Fruit fly (Drosophila melanogaster) whole organism, prepupa: ENCODE results near the gene CG31141.

Experiments used
- Blimp-1 ChIP-seq: fragments of 200-800 bp; sonication (Bioruptor generic); optimal IDR thresholded peaks from 3 replicates; lab custom pipeline; 2017; ENCODE audit warnings: missing biosample characterization, missing genetic modification characterization, mild to moderate bottlenecking, moderate library complexity, missing genetic modification reagents
- CG10631 ChIP-seq: fragments of 200-800 bp; sonication (Bioruptor generic); optimal IDR thresholded peaks from 2 replicates; lab custom pipeline; 2016; ENCODE audit warnings: missing biosample characterization, missing genetic modification characterization
- CG11294 ChIP-seq: fragments of 200-800 bp; sonication (Bioruptor generic); IDR thresholded peaks from 2 replicates; pipeline ENCODE4 v1.3.6; 2022; ENCODE audit warnings: missing biosample characterization, missing genetic modification characterization
- CG11762 ChIP-seq: fragments of 200-800 bp; sonication (Bioruptor generic); optimal IDR thresholded peaks from 3 replicates; lab custom pipeline; 2016; ENCODE audit warnings: missing biosample characterization, missing genetic modification characterization; ENCODE audit not compliant: insufficient read depth
- CG11902 ChIP-seq: fragments of 200-800 bp; sonication (Bioruptor generic); optimal IDR thresholded peaks from 3 replicates; lab custom pipeline; 2016; ENCODE audit warnings: missing biosample characterization, missing genetic modification characterization
- CG3032 ChIP-seq: fragments of 200-800 bp; optimal IDR thresholded peaks from 2 replicates; lab custom pipeline; 2019; ENCODE audit warnings: missing biosample characterization, mild to moderate bottlenecking, missing genetic modification characterization, moderate library complexity
- CG34406 ChIP-seq: fragments of 200-800 bp; sonication (Bioruptor generic); optimal IDR thresholded peaks from 3 replicates; lab custom pipeline; 2016; ENCODE audit warnings: missing biosample characterization, missing genetic modification characterization
- CG3919 ChIP-seq: fragments of 200-800 bp; sonication (Bioruptor generic); optimal IDR thresholded peaks from 3 replicates; lab custom pipeline; 2016; ENCODE audit warnings: missing biosample characterization, missing genetic modification characterization
- CG6163 ChIP-seq: fragments of 200-800 bp; sonication (Bioruptor generic); IDR thresholded peaks from 3 replicates; pipeline ENCODE4 v1.3.6; 2022; ENCODE audit warnings: missing biosample characterization, missing genetic modification characterization
- CG6276 ChIP-seq: fragments of 200-800 bp; sonication (Bioruptor generic); optimal IDR thresholded peaks from 2 replicates; lab custom pipeline; 2017; ENCODE audit warnings: missing biosample characterization, mild to moderate bottlenecking, missing genetic modification characterization
- CG6792 ChIP-seq: fragments of 200-800 bp; sonication (Bioruptor generic); optimal IDR thresholded peaks from 3 replicates; lab custom pipeline; 2016; ENCODE audit warnings: missing biosample characterization, missing genetic modification characterization
- CG6808 ChIP-seq: fragments of 200-800 bp; sonication (Bioruptor generic); optimal IDR thresholded peaks from 3 replicates; lab custom pipeline; 2017; ENCODE audit warnings: missing biosample characterization, missing genetic modification characterization, mild to moderate bottlenecking, moderate library complexity, missing genetic modification reagents
- CG6854 ChIP-seq: fragments of 200-800 bp; sonication (Bioruptor generic); optimal IDR thresholded peaks from 2 replicates; lab custom pipeline; 2017; ENCODE audit warnings: missing biosample characterization, mild to moderate bottlenecking, missing genetic modification characterization
- CG8119 ChIP-seq: fragments of 200-800 bp; sonication (Bioruptor generic); IDR thresholded peaks from 3 replicates; pipeline ENCODE4 v1.3.6; 2022; ENCODE audit warnings: missing biosample characterization, missing genetic modification characterization
- CG8319 ChIP-seq: fragments of 200-800 bp; sonication (Bioruptor generic); optimal IDR thresholded peaks from 3 replicates; lab custom pipeline; 2016; ENCODE audit warnings: missing biosample characterization, missing genetic modification characterization
- CG9139 ChIP-seq: fragments of 200-800 bp; sonication (Bioruptor generic); optimal IDR thresholded peaks from 3 replicates; lab custom pipeline; 2017; ENCODE audit warnings: missing biosample characterization, mild to moderate bottlenecking, missing genetic modification characterization
- Eip75B ChIP-seq: fragments of 200-800 bp; sonication (Bioruptor generic); optimal IDR thresholded peaks from 3 replicates; lab custom pipeline; 2016; ENCODE audit warnings: missing biosample characterization, missing genetic modification characterization
- Eip93F ChIP-seq: fragments of 200-800 bp; sonication (Bioruptor generic); optimal IDR thresholded peaks from 2 replicates; lab custom pipeline; 2016; ENCODE audit warnings: missing biosample characterization, mild to moderate bottlenecking, missing genetic modification characterization
- Ets21C ChIP-seq: fragments of 200-800 bp; sonication (Bioruptor generic); optimal IDR thresholded peaks from 3 replicates; lab custom pipeline; 2016; ENCODE audit warnings: missing biosample characterization, missing genetic modification characterization
- Ets96B ChIP-seq: fragments of 200-800 bp; optimal IDR thresholded peaks from 2 replicates; lab custom pipeline; 2019; ENCODE audit warnings: missing biosample characterization, mild to moderate bottlenecking, missing genetic modification characterization, moderate library complexity
- Gug ChIP-seq: fragments of 200-800 bp; sonication (Bioruptor generic); IDR thresholded peaks from 2 replicates; pipeline ENCODE4 v1.3.6; 2022; ENCODE audit warnings: missing biosample characterization, missing genetic modification characterization
- Hr39 ChIP-seq: fragments of 200-800 bp; sonication (Bioruptor generic); optimal IDR thresholded peaks from 2 replicates; lab custom pipeline; 2016; ENCODE audit warnings: missing biosample characterization, missing genetic modification characterization
- Hr4 ChIP-seq: fragments of 200-800 bp; sonication (Bioruptor generic); optimal IDR thresholded peaks from 3 replicates; lab custom pipeline; 2016; ENCODE audit warnings: missing biosample characterization, missing genetic modification characterization
- Lpt ChIP-seq: fragments of 200-800 bp; sonication (Bioruptor generic); optimal IDR thresholded peaks from 3 replicates; lab custom pipeline; 2016; ENCODE audit warnings: missing biosample characterization, missing genetic modification characterization
- OdsH ChIP-seq: fragments of 200-800 bp; sonication (Bioruptor generic); optimal IDR thresholded peaks from 3 replicates; lab custom pipeline; 2016; ENCODE audit warnings: missing biosample characterization, missing genetic modification characterization
- Sox14 ChIP-seq: fragments of 200-800 bp; sonication (Bioruptor generic); optimal IDR thresholded peaks from 3 replicates; lab custom pipeline; 2016; ENCODE audit warnings: missing biosample characterization, missing genetic modification characterization
- Sox15 ChIP-seq: fragments of 200-800 bp; sonication (Bioruptor generic); optimal IDR thresholded peaks from 3 replicates; lab custom pipeline; 2016; ENCODE audit warnings: missing biosample characterization, missing genetic modification characterization
- achi ChIP-seq: fragments of 200-800 bp; sonication (Bioruptor generic); optimal IDR thresholded peaks from 3 replicates; lab custom pipeline; 2016; ENCODE audit warnings: missing biosample characterization, missing genetic modification characterization
- acj6 ChIP-seq: fragments of 200-800 bp; sonication (Bioruptor generic); optimal IDR thresholded peaks from 3 replicates; lab custom pipeline; 2016; ENCODE audit warnings: missing biosample characterization, missing genetic modification characterization
- cyc ChIP-seq: fragments of 200-800 bp; sonication (Bioruptor generic); optimal IDR thresholded peaks from 3 replicates; lab custom pipeline; 2016; ENCODE audit warnings: missing biosample characterization, missing genetic modification characterization
- dac ChIP-seq: fragments of 200-800 bp; sonication (Bioruptor generic); optimal IDR thresholded peaks from 2 replicates; lab custom pipeline; 2017; ENCODE audit warnings: missing biosample characterization, mild to moderate bottlenecking, missing genetic modification characterization
- eg ChIP-seq: fragments of 200-800 bp; sonication (Bioruptor generic); IDR thresholded peaks from 3 replicates; pipeline ENCODE4 v1.3.6; 2022; ENCODE audit warnings: missing biosample characterization, missing genetic modification characterization
- fd59A ChIP-seq: fragments of 200-800 bp; sonication (Bioruptor generic); optimal IDR thresholded peaks from 2 replicates; lab custom pipeline; 2017; ENCODE audit warnings: missing biosample characterization, mild to moderate bottlenecking, missing genetic modification characterization, missing genetic modification reagents
- fd85E ChIP-seq: fragments of 200-800 bp; sonication (Bioruptor generic); optimal IDR thresholded peaks from 3 replicates; lab custom pipeline; 2016; ENCODE audit warnings: missing biosample characterization, missing genetic modification characterization
- fkh ChIP-seq: fragments of 200-800 bp; sonication (Bioruptor generic); optimal IDR thresholded peaks from 3 replicates; lab custom pipeline; 2017; ENCODE audit warnings: missing biosample characterization, mild to moderate bottlenecking, missing genetic modification characterization, moderate library complexity
- net ChIP-seq: fragments of 200-800 bp; sonication (Bioruptor generic); optimal IDR thresholded peaks from 3 replicates; lab custom pipeline; 2016; ENCODE audit warnings: missing biosample characterization, missing genetic modification characterization
- pdm3 ChIP-seq: fragments of 200-800 bp; sonication (Bioruptor generic); optimal IDR thresholded peaks from 3 replicates; lab custom pipeline; 2016; ENCODE audit warnings: missing biosample characterization, missing genetic modification characterization
- salr ChIP-seq, 2 experiments: fragments of 200-800 bp; sonication (Bioruptor generic); optimal IDR thresholded peaks; 3 replicates each; lab custom pipeline; 2016 to 2018; ENCODE audit warnings: missing biosample characterization in 2 of 2, missing genetic modification characterization in 2 of 2, mild to moderate bottlenecking in 1 of 2
- spab ChIP-seq: fragments of 200-800 bp; sonication (Bioruptor generic); optimal IDR thresholded peaks from 2 replicates; lab custom pipeline; 2017; ENCODE audit warnings: missing biosample characterization, mild to moderate bottlenecking, missing genetic modification characterization, missing genetic modification reagents
- ss ChIP-seq, 2 experiments: fragments of 200-800 bp; sonication (Bioruptor generic); optimal IDR thresholded peaks; 2 replicates in 1 of 2; 3 replicates in 1 of 2; lab custom pipeline; 2017 to 2018; ENCODE audit warnings: mild to moderate bottlenecking in 2 of 2, missing biosample characterization in 2 of 2, missing genetic modification characterization in 2 of 2, moderate library complexity in 1 of 2
- svp ChIP-seq: fragments of 200-800 bp; sonication (Bioruptor generic); peaks from one replicate; lab custom pipeline; 2016; ENCODE audit warnings: missing biosample characterization, missing genetic modification characterization
- topi ChIP-seq: fragments of 200-800 bp; sonication (Bioruptor generic); optimal IDR thresholded peaks from 3 replicates; lab custom pipeline; 2016; ENCODE audit warnings: missing biosample characterization, missing genetic modification characterization
- vri ChIP-seq: fragments of 200-800 bp; sonication (Bioruptor generic); optimal IDR thresholded peaks from 3 replicates; lab custom pipeline; 2016; ENCODE audit warnings: missing biosample characterization, mild to moderate bottlenecking, missing genetic modification characterization

CG31141 gene

DNA sequence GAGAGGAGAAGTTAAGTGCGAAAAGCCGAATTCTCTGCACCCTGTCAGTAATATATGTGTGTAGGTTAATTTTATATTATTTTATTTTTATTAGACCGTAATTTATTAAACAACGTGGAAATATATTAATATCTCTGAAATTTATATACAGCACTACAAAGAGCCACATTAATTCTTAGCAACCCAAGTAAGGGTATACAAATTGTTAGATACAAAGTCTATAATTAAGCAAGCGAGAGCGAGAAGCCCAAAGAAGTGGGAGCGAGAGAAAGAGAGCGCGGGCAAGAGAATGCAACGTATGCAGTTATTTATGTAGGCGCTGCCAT, 36.0 kb upstream of the CG31141 start (continued):
- TF ChIP-seq Eip75B (GFP tag; lab: Kevin White, UChicago) (peak; percentile 89), acj6 (GFP tag; lab: Kevin White, UChicago) (peak; percentile 95), svp (GFP tag; lab: Kevin White, UChicago) (peak; percentile 94), CG9139 (peak; percentile 92), fd85E (GFP tag; lab: Kevin White, UChicago) (peak; percentile 28), CG3032 (tag; lab: Kevin White, UChicago) (peak; percentile 95), Hr4 (peak; percentile 90), CG6163 (GFP tag; lab: Robert Waterston, UW) (peak; percentile 98), CG11902 (peak; percentile 75), CG11294 (GFP tag; lab: Robert Waterston, UW) (peak; percentile 96), net (peak; percentile 90), topi (GFP tag; lab: Kevin White, UChicago) (peak; percentile 90), ss (GFP tag; optimal IDR thresholded peaks at IDR 0.05; lab: Kevin White, UChicago) (peak; percentile 88 to 94), spab (peak; percentile 92), pdm3 (GFP tag; lab: Kevin White, UChicago) (peak; percentile 91)
- TF ChIP-seq, all 60 proteins: peak for 59

DNA sequence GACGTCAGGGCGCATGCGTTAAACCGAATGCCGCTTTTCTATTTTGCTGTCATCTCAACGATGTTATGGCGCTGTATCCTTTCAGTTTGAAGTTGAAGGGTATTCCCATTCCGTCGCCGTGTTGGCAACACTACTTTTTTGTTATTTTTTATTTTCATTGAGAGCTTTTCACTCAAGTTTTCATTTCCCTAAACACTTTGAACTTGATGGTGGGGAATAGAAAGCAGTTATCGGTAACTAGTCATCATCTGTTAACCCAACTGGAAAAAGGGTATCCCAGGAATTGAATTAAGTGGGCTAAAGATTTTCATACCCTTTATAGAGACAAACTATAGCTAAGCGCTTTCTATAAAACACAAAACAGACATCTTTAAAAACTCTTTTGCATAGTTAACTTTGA, 35.5 kb upstream of the CG31141 start:
- no peak for TF ChIP-seq vri
- TF ChIP-seq CG8319 (GFP tag; lab: Kevin White, UChicago) = no peak
- no peak for TF ChIP-seq CG3032 (tag; lab: Kevin White, UChicago)
- peak; percentile 58 for TF ChIP-seq Gug (GFP tag; lab: Robert Waterston, UW)
- no peak for TF ChIP-seq Eip93F (GFP tag; lab: Kevin White, UChicago)
- TF ChIP-seq CG6163 (GFP tag; lab: Robert Waterston, UW) = peak; percentile 73
- TF ChIP-seq Ets96B (tag; lab: Kevin White, UChicago) = peak; percentile 20
- TF ChIP-seq Hr39 = no peak
- peak; percentile 50 for TF ChIP-seq CG11294 (GFP tag; lab: Robert Waterston, UW)
- TF ChIP-seq CG6792 = no peak
- TF ChIP-seq Blimp-1 = no peak
- peak; percentile 49 for TF ChIP-seq eg
- TF ChIP-seq Hr4 = peak; percentile 21
- TF ChIP-seq topi (GFP tag; lab: Kevin White, UChicago) = no peak
- TF ChIP-seq dac (GFP tag; lab: Kevin White, UChicago) = no peak
- TF ChIP-seq CG6808 (GFP tag; lab: Kevin White, UChicago) = no peak
- peak; percentile 31; the same call in 2 of the 3 replicates for TF ChIP-seq CG8119 (GFP tag; lab: Robert Waterston, UW)
- no peak for TF ChIP-seq ss (GFP tag; optimal IDR thresholded peaks at IDR 0.05; lab: Kevin White, UChicago)
- TF ChIP-seq, all 60 proteins: peak for 7

DNA sequence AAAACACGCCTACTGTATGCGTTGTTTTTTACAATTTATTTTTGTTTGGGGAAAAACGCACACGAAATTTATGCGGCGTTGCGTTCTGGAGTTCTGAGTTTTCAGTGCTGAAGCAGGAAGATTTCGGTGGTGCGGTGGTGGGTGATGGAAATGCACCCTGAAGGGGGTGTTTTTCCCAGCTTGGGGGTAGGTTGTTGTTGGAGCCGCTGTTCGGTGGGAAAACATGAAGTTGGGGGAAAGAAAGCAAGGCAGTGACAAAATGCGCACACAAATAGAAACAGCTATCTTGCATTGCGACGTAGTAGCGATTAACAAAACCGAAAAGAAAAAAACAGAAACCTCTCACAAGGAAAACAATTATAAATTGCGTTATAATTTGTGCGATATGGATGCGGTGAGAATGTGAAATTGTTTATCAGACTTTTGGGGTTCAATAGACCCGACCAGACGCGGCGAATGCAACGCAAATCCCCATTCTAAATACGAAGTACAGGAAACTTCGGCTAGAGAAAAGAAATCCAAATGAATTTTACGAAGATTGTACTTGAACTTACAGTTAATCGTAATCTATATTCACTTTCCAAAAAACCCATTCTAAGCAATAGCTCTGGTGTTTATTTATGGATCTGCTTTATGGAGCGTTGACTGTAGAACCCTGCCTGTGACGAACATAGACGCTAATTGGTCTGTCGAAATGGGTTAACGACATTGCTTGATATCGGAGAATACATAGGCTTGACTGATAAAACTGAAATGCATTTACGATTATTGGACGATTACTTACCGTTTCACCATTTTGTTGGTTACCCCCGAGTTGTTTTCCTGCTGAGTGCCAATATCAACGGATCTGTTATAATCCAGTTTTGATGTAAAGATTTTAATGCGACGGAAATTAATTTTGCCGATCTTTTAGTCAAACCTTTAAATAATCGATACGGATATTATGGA, 34.6 kb upstream of the CG31141 start:
- TF ChIP-seq cyc (GFP tag; lab: Kevin White, UChicago) = peak; percentile 80
- TF ChIP-seq CG6276 (GFP tag; lab: Kevin White, UChicago) = no peak
- TF ChIP-seq Hr39 = peak; percentile 73
- peak; percentile 11 for TF ChIP-seq CG6854 (GFP tag; lab: Kevin White, UChicago)
- peak; percentile 53 for TF ChIP-seq OdsH (GFP tag; lab: Kevin White, UChicago)
- TF ChIP-seq svp (GFP tag; lab: Kevin White, UChicago) = peak; percentile 78
- TF ChIP-seq fkh (GFP tag; lab: Kevin White, UChicago) = no peak
- peak; percentile 92 for TF ChIP-seq vri
- TF ChIP-seq CG10631 (GFP tag; lab: Kevin White, UChicago) = peak; percentile 14
- no peak for TF ChIP-seq Lpt (GFP tag; lab: Kevin White, UChicago)
- peak; percentile 64 for TF ChIP-seq eg
- no peak for TF ChIP-seq CG11762 (GFP tag; lab: Kevin White, UChicago)
- TF ChIP-seq fd59A (GFP tag; lab: Kevin White, UChicago) = no peak
- no peak for TF ChIP-seq Gug (GFP tag; lab: Robert Waterston, UW)
- TF ChIP-seq net = no peak
- TF ChIP-seq acj6 (GFP tag; lab: Kevin White, UChicago) = peak; percentile 17
- peak; percentile 34 for TF ChIP-seq pdm3 (GFP tag; lab: Kevin White, UChicago)
- TF ChIP-seq CG34406 (GFP tag; lab: Kevin White, UChicago) = no peak
- TF ChIP-seq Ets21C = peak; percentile 43
- TF ChIP-seq CG3919 (GFP tag; lab: Kevin White, UChicago) = peak; percentile 41
- peak; percentile 29 for TF ChIP-seq Eip75B (GFP tag; lab: Kevin White, UChicago)
- peak; percentile 83 for TF ChIP-seq Eip93F (GFP tag; lab: Kevin White, UChicago)
- peak; percentile 76; the same call in 2 of the 3 replicates for TF ChIP-seq CG6163 (GFP tag; lab: Robert Waterston, UW)
- peak; percentile 15 for TF ChIP-seq Sox14
- no peak for TF ChIP-seq salr (GFP tag; optimal IDR thresholded peaks at IDR 0.05; lab: Kevin White, UChicago)
- no peak for TF ChIP-seq CG6808 (GFP tag; lab: Kevin White, UChicago)
- TF ChIP-seq achi (GFP tag; lab: Kevin White, UChicago) = no peak
- peak; percentile 55 for TF ChIP-seq CG6792
- no peak for TF ChIP-seq fd85E (GFP tag; lab: Kevin White, UChicago)
- peak; percentile 11 for TF ChIP-seq Ets96B (tag; lab: Kevin White, UChicago)
- TF ChIP-seq Sox15 (GFP tag; lab: Kevin White, UChicago) = peak; percentile 25
